Fruit fly (Drosophila melanogaster): Measurements from ENCODE around the gene dos.

DNA sequence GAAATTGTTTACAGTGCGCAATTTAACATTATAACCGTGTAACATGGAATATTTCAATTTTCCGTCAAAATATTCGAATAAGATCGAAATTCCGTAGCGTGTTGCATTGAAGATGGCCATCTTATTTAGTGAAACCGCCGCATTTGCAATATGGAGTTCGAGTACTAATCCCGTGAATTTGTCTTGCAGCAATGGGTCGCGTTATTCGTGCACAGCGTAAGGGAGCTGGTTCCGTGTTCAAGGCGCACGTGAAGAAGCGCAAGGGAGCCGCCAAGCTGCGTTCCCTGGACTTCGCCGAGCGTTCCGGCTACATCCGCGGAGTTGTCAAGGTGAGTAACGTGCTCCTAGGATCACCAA, 1.7 kb upstream of the dos start:
- no peak for TF ChIP-seq CG8478 (optimal IDR thresholded peaks at IDR 0.05)
- TF ChIP-seq CTCF (optimal IDR thresholded peaks at IDR 0.05), result no peak

All from S2 (cell line).